6 worm cellular contexts compared by ENCODE assay signal in genomic region chrIV:8301925-8302324, ce11.
A peak's percentile ranks its signal among the peaks of the same experiment; 100 is the strongest.
TF ChIP-seq lines count a peak whose summit lies in the region.

No protein-coding gene starts in this region.

TF ChIP-seq in whole organism, L1 larva, 84 proteins besides CTCF, POLR2A, EP300 and RAD21 (continues in another document):
- peak; percentile 63 for TF ChIP-seq grh-1 (GFP tag; IDR thresholded peaks at IDR 0.05; lab: Robert Waterston, UW)
- peak; percentile 47 for TF ChIP-seq nhr-71 (tag; optimal IDR thresholded peaks at IDR 0.05; lab: Kevin White, UChicago)
- no peak for TF ChIP-seq lin-39 (tag; optimal IDR thresholded peaks at IDR 0.05; lab: Kevin White, UChicago)
- TF ChIP-seq lsy-2 (tag; optimal IDR thresholded peaks at IDR 0.05; lab: Kevin White, UChicago), result peak in 1 of 2 experiments; percentile 45
- no peak for TF ChIP-seq hlh-4 (tag; optimal IDR thresholded peaks at IDR 0.05; lab: Kevin White, UChicago)
- TF ChIP-seq nhr-77 (tag; optimal IDR thresholded peaks at IDR 0.05; lab: Kevin White, UChicago), result peak; percentile 14
- TF ChIP-seq fos-1 (tag; optimal IDR thresholded peaks at IDR 0.05; lab: Kevin White, UChicago), result no peak
- peak; percentile 76 for TF ChIP-seq lin-14 (GFP tag; optimal IDR thresholded peaks at IDR 0.05; lab: Kevin White, UChicago)
- peak; percentile 16 to 51 for TF ChIP-seq efl-1 (optimal IDR thresholded peaks at IDR 0.05; lab: Kevin White, UChicago)
- TF ChIP-seq efl-1 (GFP tag; optimal IDR thresholded peaks at IDR 0.05 in 1 of 2; lab: Kevin White, UChicago), result peak; percentile 2 to 93
- peak in 4 of 6 experiments; percentile 17 to 65 (median 36) for TF ChIP-seq elt-3 (tag; optimal IDR thresholded peaks at IDR 0.05; lab: Kevin White, UChicago)
- peak; percentile 79 for TF ChIP-seq nhr-85 (tag; lab: Kevin White, UChicago)
- no peak for TF ChIP-seq sptf-1 (tag; optimal IDR thresholded peaks at IDR 0.05; lab: Kevin White, UChicago)
- TF ChIP-seq tlp-1 (tag; optimal IDR thresholded peaks at IDR 0.05; lab: Kevin White, UChicago), result no peak
- TF ChIP-seq tbx-2 (tag; optimal IDR thresholded peaks at IDR 0.05; lab: Kevin White, UChicago), result peak; percentile 27

TF ChIP-seq in whole organism, L2 larva, 48 proteins besides CTCF, POLR2A, EP300 and RAD21 (continues in another document):
- TF ChIP-seq lin-39 (tag; optimal IDR thresholded peaks at IDR 0.05; lab: Kevin White, UChicago) (no peak), sma-3 (GFP tag; optimal IDR thresholded peaks at IDR 0.05; lab: Kevin White, UChicago) (peak; percentile 45), mab-5 (tag; optimal IDR thresholded peaks at IDR 0.05; lab: Kevin White, UChicago) (no peak), ztf-1 (GFP tag; conservative IDR thresholded peaks at IDR 0.05; lab: Robert Waterston, UW) (no peak), C34F6.9 (tag; optimal IDR thresholded peaks at IDR 0.05; lab: Kevin White, UChicago) (no peak), lin-13 (GFP tag; optimal IDR thresholded peaks at IDR 0.05; lab: Kevin White, UChicago) (no peak), nhr-6 (tag; optimal IDR thresholded peaks at IDR 0.05; lab: Kevin White, UChicago) (no peak), dmd-4 (tag; optimal IDR thresholded peaks at IDR 0.05; lab: Kevin White, UChicago) (no peak), elt-1 (tag; optimal IDR thresholded peaks at IDR 0.05; lab: Kevin White, UChicago) (no peak), sem-4 (tag; optimal IDR thresholded peaks at IDR 0.05; lab: Kevin White, UChicago) (peak; percentile 27), alr-1 (tag; optimal IDR thresholded peaks at IDR 0.05; lab: Kevin White, UChicago) (no peak), nhr-11 (tag; optimal IDR thresholded peaks at IDR 0.05; lab: Kevin White, UChicago) (no peak), lin-11 (tag; optimal IDR thresholded peaks at IDR 0.05; lab: Kevin White, UChicago) (no peak), nhr-25 (tag; optimal IDR thresholded peaks at IDR 0.05; lab: Kevin White, UChicago) (peak; percentile 48), gmeb-1 (tag; optimal IDR thresholded peaks at IDR 0.05; lab: Kevin White, UChicago) (no peak), crh-2 (tag; optimal IDR thresholded peaks at IDR 0.05; lab: Kevin White, UChicago) (peak; percentile 20)

TF ChIP-seq in whole organism, L3 larva, 47 proteins besides CTCF, POLR2A, EP300 and RAD21 (continues in another document):
- TF ChIP-seq lsy-12 (tag; optimal IDR thresholded peaks at IDR 0.05; lab: Kevin White, UChicago) (no peak), tbx-2 (tag; optimal IDR thresholded peaks at IDR 0.05; lab: Kevin White, UChicago) (no peak), nhr-11 (tag; optimal IDR thresholded peaks at IDR 0.05; lab: Kevin White, UChicago) (no peak), nhr-28 (tag; optimal IDR thresholded peaks at IDR 0.05; lab: Kevin White, UChicago) (no peak), unc-39 (tag; optimal IDR thresholded peaks at IDR 0.05; lab: Kevin White, UChicago) (no peak), elt-3 (tag; optimal IDR thresholded peaks at IDR 0.05; lab: Kevin White, UChicago) (peak in 1 of 3 experiments; percentile 9), nhr-77 (tag; optimal IDR thresholded peaks at IDR 0.05; lab: Kevin White, UChicago) (no peak), ceh-82 (tag; optimal IDR thresholded peaks at IDR 0.05; lab: Kevin White, UChicago) (no peak), nhr-25 (tag; optimal IDR thresholded peaks at IDR 0.05; lab: Kevin White, UChicago) (peak; percentile 71), hmg-11 (tag; optimal IDR thresholded peaks at IDR 0.05; lab: Kevin White, UChicago) (no peak), nhr-23 (tag; optimal IDR thresholded peaks at IDR 0.05; lab: Kevin White, UChicago) (peak; percentile 16), nhr-43 (tag; optimal IDR thresholded peaks at IDR 0.05; lab: Kevin White, UChicago; ENCODE audit: poor library complexity, severe bottlenecking) (peak; percentile 10), snpc-4 (tag; optimal IDR thresholded peaks at IDR 0.05; lab: Kevin White, UChicago) (no peak), unc-62 (GFP tag; optimal IDR thresholded peaks at IDR 0.05; lab: Kevin White, UChicago) (no peak), eor-1 (tag; optimal IDR thresholded peaks at IDR 0.05; lab: Kevin White, UChicago) (no peak), aly-2 (tag; optimal IDR thresholded peaks at IDR 0.05; lab: Kevin White, UChicago) (no peak), nhr-76 (tag; optimal IDR thresholded peaks at IDR 0.05; lab: Kevin White, UChicago) (no peak)

TF ChIP-seq in whole organism, L4 larva, 104 proteins besides CTCF, POLR2A, EP300 and RAD21:
- peak; percentile 62 for TF ChIP-seq mxl-3 (GFP tag; optimal IDR thresholded peaks at IDR 0.05; lab: Kevin White, UChicago)
- TF ChIP-seq nhr-25 (tag; optimal IDR thresholded peaks at IDR 0.05; lab: Kevin White, UChicago; ENCODE audit: borderline replicate concordance, insufficient read depth), result peak; percentile 78
- peak; percentile 41 for TF ChIP-seq hlh-11 (tag; optimal IDR thresholded peaks at IDR 0.05; lab: Kevin White, UChicago)
- TF ChIP-seq zfp-3 (GFP tag; conservative IDR thresholded peaks at IDR 0.05; lab: Robert Waterston, UW), result no peak
- no peak for TF ChIP-seq zfp-2 (tag; optimal IDR thresholded peaks at IDR 0.05; lab: Kevin White, UChicago)
- TF ChIP-seq unc-62 (GFP tag; optimal IDR thresholded peaks at IDR 0.05 in 1 of 2; lab: Kevin White, UChicago), result peak in 1 of 2 experiments; percentile 88
- no peak for TF ChIP-seq unc-62 (tag; optimal IDR thresholded peaks at IDR 0.05; lab: Kevin White, UChicago)
- peak; percentile 93 for TF ChIP-seq nhr-28 (tag; optimal IDR thresholded peaks at IDR 0.05; lab: Kevin White, UChicago)
- no peak for TF ChIP-seq lin-1 (GFP tag; IDR thresholded peaks at IDR 0.05; lab: Robert Waterston, UW)
- TF ChIP-seq mdl-1 (tag; optimal IDR thresholded peaks at IDR 0.05; lab: Kevin White, UChicago), result peak in 1 of 2 experiments; percentile 62
- TF ChIP-seq lim-7 (GFP tag; IDR thresholded peaks at IDR 0.05; lab: Robert Waterston, UW), result no peak
- peak; percentile 12 for TF ChIP-seq nhr-11 (tag; optimal IDR thresholded peaks at IDR 0.05; lab: Kevin White, UChicago)
- no peak for TF ChIP-seq dmd-8 (GFP tag; IDR thresholded peaks at IDR 0.05; lab: Robert Waterston, UW)
- no peak for TF ChIP-seq lsy-2 (tag; optimal IDR thresholded peaks at IDR 0.05; lab: Kevin White, UChicago)
- no peak for TF ChIP-seq F26F4.8 (GFP tag; conservative IDR thresholded peaks at IDR 0.05; lab: Robert Waterston, UW)
- TF ChIP-seq mep-1 (tag; optimal IDR thresholded peaks at IDR 0.05; lab: Kevin White, UChicago), result peak; percentile 57
- no peak for TF ChIP-seq egl-27 (tag; optimal IDR thresholded peaks at IDR 0.05; lab: Kevin White, UChicago)

TF ChIP-seq in whole organism, mixed stage, embryonic, 35 proteins besides CTCF, POLR2A, EP300 and RAD21:
- TF ChIP-seq ceh-83 (GFP tag; optimal IDR thresholded peaks at IDR 0.05; lab: Kevin White, UChicago) (no peak), hlh-1 (tag; optimal IDR thresholded peaks at IDR 0.05; lab: Kevin White, UChicago) (no peak), nhr-237 (tag; optimal IDR thresholded peaks at IDR 0.05; lab: Kevin White, UChicago) (peak; percentile 7)

TF ChIP-seq in whole organism, young adult, 124 proteins besides CTCF, POLR2A, EP300 and RAD21:
- TF ChIP-seq lin-40 (tag; optimal IDR thresholded peaks at IDR 0.05; lab: Kevin White, UChicago) (peak; percentile 13), Y56A3A.18 (GFP tag; IDR thresholded peaks at IDR 0.05; lab: Robert Waterston, UW) (no peak), Y79H2A.3 (GFP tag; conservative IDR thresholded peaks at IDR 0.05; lab: Robert Waterston, UW) (no peak), ekl-4 (GFP tag; IDR thresholded peaks at IDR 0.05; lab: Robert Waterston, UW) (peak; percentile 65), unc-130 (GFP tag; optimal IDR thresholded peaks at IDR 0.05; lab: Kevin White, UChicago) (no peak), lin-26 (GFP tag; IDR thresholded peaks at IDR 0.05; lab: Robert Waterston, UW) (0 out of 2 replicates have a peak, but pooled peaks have one; percentile 21), hmg-1.2 (GFP tag; IDR thresholded peaks at IDR 0.05; lab: Robert Waterston, UW) (peak; percentile 31; the same call in 1 of the 2 replicates), ztf-26 (tag; optimal IDR thresholded peaks at IDR 0.05; lab: Kevin White, UChicago) (peak; percentile 37)
